Worm (Caenorhabditis elegans): ENCODE results near the gene Y39B6A.1.

ce11 chrV:19240129-19240528, 36.7 kb upstream of the Y39B6A.1 start, which contains the start of the genes fbxb-115 and fbxb-1:
- TF ChIP-seq pqm-1 (tag; optimal IDR thresholded peaks at IDR 0.05) (no peak), nhr-28 (tag; optimal IDR thresholded peaks at IDR 0.05) (no peak), unc-62 (GFP tag; optimal IDR thresholded peaks at IDR 0.05) (no peak), ztf-4 (tag; optimal IDR thresholded peaks at IDR 0.05) (no peak), mdl-1 (tag; optimal IDR thresholded peaks at IDR 0.05) (no peak), lin-39 (tag; optimal IDR thresholded peaks at IDR 0.05) (no peak), elt-3 (tag; optimal IDR thresholded peaks at IDR 0.05) (no peak), snpc-4 (tag; optimal IDR thresholded peaks at IDR 0.05) (no peak), tbx-2 (tag; optimal IDR thresholded peaks at IDR 0.05) (no peak)

Measured in whole organism, L3 larva.